Worm (Caenorhabditis elegans): Measurements from ENCODE around the gene srw-16.

srw-16 gene

DNA sequence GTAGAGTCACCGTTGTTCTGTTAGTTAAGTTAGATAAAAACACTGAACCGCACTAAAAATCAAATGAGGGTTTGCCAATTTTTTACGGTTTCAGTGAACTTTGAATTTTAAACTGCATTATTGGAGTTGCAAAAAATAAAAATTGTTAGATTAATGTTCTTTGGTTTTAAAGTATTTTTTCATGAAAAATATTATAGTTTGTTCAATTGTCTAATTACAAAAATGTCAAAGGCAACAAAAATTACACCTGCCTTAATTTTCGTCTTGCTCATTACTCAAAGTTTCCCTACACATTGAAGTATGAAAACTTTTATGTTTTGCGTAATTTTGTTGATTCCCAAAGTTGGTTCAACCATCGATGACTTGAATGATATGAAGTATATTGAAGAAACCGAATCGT, 36.1 kb upstream of the srw-16 start, which contains the start of gene irld-62:
TSS of gene irld-62 (plus strand) at position 301 of the 400 bp plus-strand sequence.
- TF ChIP-seq egl-5 (tag; optimal IDR thresholded peaks at IDR 0.05) (no peak), nhr-43 (tag; optimal IDR thresholded peaks at IDR 0.05; ENCODE audit: poor library complexity, severe bottlenecking) (no peak), nhr-67 (tag; optimal IDR thresholded peaks at IDR 0.05) (no peak), daf-12 (tag; optimal IDR thresholded peaks at IDR 0.05) (no peak)

DNA sequence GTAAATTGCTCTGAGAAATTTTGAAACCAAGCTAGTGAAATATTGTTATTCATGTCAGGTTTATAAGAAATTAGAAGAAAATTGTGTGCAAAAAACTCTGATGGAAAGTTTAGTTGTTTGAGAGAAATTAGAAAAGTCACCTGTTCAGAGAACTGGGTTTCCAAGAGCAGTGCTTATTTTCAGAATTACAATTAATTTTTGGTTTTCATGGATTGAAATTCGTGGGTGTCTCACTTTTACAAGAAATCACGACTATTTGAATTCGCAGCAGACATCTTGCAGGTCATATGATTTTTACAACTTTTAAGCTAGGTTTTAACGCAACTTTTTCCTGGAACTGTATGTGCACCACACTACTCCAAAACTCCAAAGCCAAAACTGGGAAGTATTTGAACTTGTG, 34.4 kb upstream of the srw-16 start, which contains the start of gene srz-10:
TSS of gene srz-10 (minus strand) at position 88 of the 400 bp plus-strand sequence.
- TF ChIP-seq unc-39 (tag; optimal IDR thresholded peaks at IDR 0.05): no peak
- TF ChIP-seq nhr-28 (tag; optimal IDR thresholded peaks at IDR 0.05): no peak
- TF ChIP-seq nfya-1 (tag; optimal IDR thresholded peaks at IDR 0.05; ENCODE audit: insufficient read depth): no peak
- no peak for TF ChIP-seq fkh-10 (GFP tag; optimal IDR thresholded peaks at IDR 0.05)
- TF ChIP-seq nhr-237 (tag; optimal IDR thresholded peaks at IDR 0.05): no peak
- TF ChIP-seq elt-2 (tag; optimal IDR thresholded peaks at IDR 0.05): no peak
- TF ChIP-seq tbx-2 (tag; optimal IDR thresholded peaks at IDR 0.05): no peak
- no peak for TF ChIP-seq fkh-2 (tag; optimal IDR thresholded peaks at IDR 0.05)
- no peak for TF ChIP-seq nhr-76 (tag; optimal IDR thresholded peaks at IDR 0.05)
- TF ChIP-seq nhr-43 (tag; optimal IDR thresholded peaks at IDR 0.05; ENCODE audit: poor library complexity, severe bottlenecking): no peak
- TF ChIP-seq ceh-9 (tag; optimal IDR thresholded peaks at IDR 0.05): no peak

DNA sequence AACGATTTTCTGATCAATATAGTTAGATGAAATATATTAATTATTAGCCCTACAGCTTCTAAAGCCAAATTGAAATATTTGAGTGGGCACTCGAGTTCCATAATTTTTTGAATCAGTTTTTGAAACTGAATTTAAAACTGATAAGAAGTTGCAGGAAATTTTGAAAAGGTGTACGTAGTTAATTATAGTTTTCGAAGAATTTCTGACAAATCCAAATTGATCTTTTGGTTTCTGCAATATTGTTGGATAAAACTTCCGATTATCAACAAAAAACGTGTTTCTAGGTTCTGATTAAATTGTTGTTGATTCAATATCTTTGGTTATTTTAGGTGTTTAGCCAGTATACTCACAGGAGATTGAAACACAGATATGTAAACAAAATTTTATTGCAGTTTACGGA, 32.1 kb upstream of the srw-16 start, which contains the start of gene T26H8.4:
TSS of gene T26H8.4 (minus strand) at position 101 of the 400 bp plus-strand sequence.
- TF ChIP-seq fkh-2 (tag; optimal IDR thresholded peaks at IDR 0.05) (no peak), nhr-28 (tag; optimal IDR thresholded peaks at IDR 0.05) (no peak), ceh-9 (tag; optimal IDR thresholded peaks at IDR 0.05) (no peak), lsy-12 (tag; optimal IDR thresholded peaks at IDR 0.05) (no peak), nhr-77 (tag; optimal IDR thresholded peaks at IDR 0.05) (no peak), elt-1 (tag; optimal IDR thresholded peaks at IDR 0.05) (no peak), pqm-1 (tag; optimal IDR thresholded peaks at IDR 0.05) (no peak)

DNA sequence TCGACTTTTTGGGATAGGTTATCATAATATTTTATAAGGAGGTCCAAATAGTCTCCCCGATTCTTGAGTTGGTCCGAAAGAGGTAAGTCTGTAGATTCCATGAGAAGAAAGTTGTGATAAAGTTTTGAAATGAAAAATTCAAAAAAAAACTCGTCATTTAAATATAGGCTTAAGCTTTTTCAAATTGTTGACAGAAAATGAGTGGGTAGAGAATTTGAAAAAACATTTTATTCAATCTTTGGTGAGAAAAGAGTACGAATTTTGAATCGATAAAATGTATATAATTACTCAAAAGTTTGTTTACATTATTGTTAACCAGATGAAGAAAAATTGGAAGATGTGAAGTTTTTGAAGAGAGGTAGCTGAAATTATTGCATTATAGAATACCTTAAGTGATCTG, 30.8 kb upstream of the srw-16 start, which contains the start of gene T26H8.5:
TSS of gene T26H8.5 (minus strand) at position 101 of the 400 bp plus-strand sequence.
- TF ChIP-seq aly-2 (tag; optimal IDR thresholded peaks at IDR 0.05): no peak
- TF ChIP-seq daf-12 (tag; optimal IDR thresholded peaks at IDR 0.05): no peak

DNA sequence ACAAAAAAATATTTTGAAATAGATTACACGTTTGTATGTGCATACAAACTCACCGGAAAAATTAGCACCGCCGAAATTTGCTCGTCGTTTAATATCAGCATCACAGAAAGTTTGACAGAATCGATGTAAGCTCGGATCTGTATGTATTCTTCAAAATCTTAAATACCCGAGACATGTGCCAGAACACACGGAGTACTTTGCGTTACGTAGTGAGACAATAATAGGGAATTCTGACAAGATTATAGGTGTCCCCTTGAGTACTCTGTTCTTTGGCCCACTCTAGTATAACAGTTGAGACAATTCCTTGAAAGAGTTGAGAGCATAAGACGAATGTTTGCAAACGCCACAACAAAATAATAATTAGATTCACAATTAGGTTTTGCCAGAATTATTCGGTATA, 29.0 kb upstream of the srw-16 start, which contains the start of gene srx-48:
TSS of gene srx-48 (minus strand) at position 101 of the 400 bp plus-strand sequence.
- TF ChIP-seq ceh-9 (tag; optimal IDR thresholded peaks at IDR 0.05): no peak
- TF ChIP-seq ZK546.5 (tag; optimal IDR thresholded peaks at IDR 0.05): no peak
- TF ChIP-seq aly-2 (tag; optimal IDR thresholded peaks at IDR 0.05): no peak
- no peak for TF ChIP-seq sea-2 (GFP tag; optimal IDR thresholded peaks at IDR 0.05)
- no peak for TF ChIP-seq nhr-77 (tag; optimal IDR thresholded peaks at IDR 0.05)
- TF ChIP-seq nhr-11 (tag; optimal IDR thresholded peaks at IDR 0.05): no peak
- TF ChIP-seq ceh-28 (tag; optimal IDR thresholded peaks at IDR 0.05): no peak
- TF ChIP-seq pha-4 (tag; optimal IDR thresholded peaks at IDR 0.05): no peak
- TF ChIP-seq nhr-28 (tag; optimal IDR thresholded peaks at IDR 0.05): no peak
- no peak for TF ChIP-seq elt-1 (tag; optimal IDR thresholded peaks at IDR 0.05)
- TF ChIP-seq tbx-2 (tag; optimal IDR thresholded peaks at IDR 0.05): no peak

DNA sequence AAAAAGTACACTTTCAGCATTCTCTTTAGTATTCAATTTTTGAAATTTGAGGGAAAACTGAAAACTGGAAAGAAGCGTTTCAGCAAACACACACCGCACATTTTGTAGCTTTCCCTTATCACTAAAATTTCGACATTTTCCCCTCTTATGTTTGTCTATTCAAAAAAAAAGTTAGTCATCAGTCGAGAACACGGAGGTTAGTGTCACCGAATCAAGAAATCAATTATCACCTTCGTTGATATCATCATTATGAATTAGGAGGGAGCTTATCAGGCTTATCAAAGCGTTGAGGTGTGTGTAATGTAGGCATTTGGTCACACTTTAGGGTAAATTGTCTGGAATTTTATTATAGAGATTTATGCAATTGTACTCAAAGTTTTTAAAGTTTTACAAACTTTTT, 23.9 kb upstream of the srw-16 start, which contains the start of gene cpr-3:
TSS of gene cpr-3 (minus strand) at position 104 of the 400 bp plus-strand sequence.
- no peak for TF ChIP-seq nhr-12 (tag; optimal IDR thresholded peaks at IDR 0.05)
- TF ChIP-seq mdl-1 (tag; optimal IDR thresholded peaks at IDR 0.05): no peak
- TF ChIP-seq ceh-82 (tag; optimal IDR thresholded peaks at IDR 0.05): no peak
- TF ChIP-seq nhr-77 (tag; optimal IDR thresholded peaks at IDR 0.05): no peak
- TF ChIP-seq R02D3.7 (tag; optimal IDR thresholded peaks at IDR 0.05): no peak
- TF ChIP-seq elt-3 (tag; optimal IDR thresholded peaks at IDR 0.05): no peak
- peak; percentile 99 for TF ChIP-seq pqm-1 (tag; optimal IDR thresholded peaks at IDR 0.05)
- no peak for TF ChIP-seq nhr-237 (tag; optimal IDR thresholded peaks at IDR 0.05)
- no peak for TF ChIP-seq nhr-25 (tag; optimal IDR thresholded peaks at IDR 0.05)
- TF ChIP-seq ceh-28 (tag; optimal IDR thresholded peaks at IDR 0.05): no peak
- peak; percentile 94 for TF ChIP-seq jun-1 (tag; optimal IDR thresholded peaks at IDR 0.05)
- peak; percentile 65 for TF ChIP-seq pha-4 (tag; optimal IDR thresholded peaks at IDR 0.05)
- peak; percentile 99 for TF ChIP-seq elt-2 (tag; optimal IDR thresholded peaks at IDR 0.05)
- no peak for TF ChIP-seq nhr-67 (tag; optimal IDR thresholded peaks at IDR 0.05)
- no peak for TF ChIP-seq lin-15B (tag; optimal IDR thresholded peaks at IDR 0.05)
- TF ChIP-seq lin-39 (tag; optimal IDR thresholded peaks at IDR 0.05): no peak
- TF ChIP-seq daf-12 (tag; optimal IDR thresholded peaks at IDR 0.05): no peak
- TF ChIP-seq fkh-10 (GFP tag; optimal IDR thresholded peaks at IDR 0.05): no peak
- peak; percentile 81 for TF ChIP-seq skn-1 (tag; optimal IDR thresholded peaks at IDR 0.05)
- TF ChIP-seq fos-1 (tag; optimal IDR thresholded peaks at IDR 0.05): peak; percentile 52
- TF ChIP-seq nhr-43 (tag; optimal IDR thresholded peaks at IDR 0.05; ENCODE audit: poor library complexity, severe bottlenecking): no peak
